Fruit fly (Drosophila melanogaster): ENCODE data around the gene sn.

sn gene

DNA sequence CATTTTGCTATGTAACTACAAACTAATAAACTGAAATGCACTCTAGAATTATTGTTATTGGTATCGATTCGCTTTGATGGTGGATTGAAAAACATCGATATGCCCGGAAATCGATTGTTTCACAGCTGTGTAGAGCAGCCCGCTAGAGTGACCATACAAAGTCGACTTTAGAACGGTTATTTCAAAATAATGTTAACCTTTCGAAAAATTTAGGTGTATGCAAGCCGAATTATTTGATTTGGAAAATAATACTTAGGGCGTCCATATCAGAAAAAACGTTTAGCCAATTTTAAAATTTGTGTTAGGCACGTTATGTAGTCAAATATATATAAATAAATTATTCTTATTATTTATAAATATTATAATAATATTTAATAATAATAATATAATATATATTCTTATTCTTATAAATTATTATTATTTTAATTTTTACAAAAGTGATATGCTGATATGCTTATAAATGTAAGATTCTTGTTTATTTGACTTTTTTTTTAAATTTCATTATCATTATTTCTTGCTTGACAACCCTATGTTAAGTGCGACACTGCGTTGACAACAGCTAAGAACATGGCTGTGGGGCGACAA is 4.5 kb downstream of the sn start, which contains the start of gene sws (continued):
- TF ChIP-seq Dll (GFP tag; IDR thresholded peaks at IDR 0.05; ENCODE audit: partially characterized antibody) (peak; percentile 69; the same call in 3 of the 4 replicates), lola (GFP tag; optimal IDR thresholded peaks at IDR 0.05) (peak in 1 of 3 experiments; percentile 21), CG10366 (GFP tag; IDR thresholded peaks at IDR 0.05) (peak; percentile 12; the same call in 1 of the 2 replicates), Camta (GFP tag; optimal IDR thresholded peaks at IDR 0.05) (no peak), p53 (GFP tag; optimal IDR thresholded peaks at IDR 0.05) (no peak), rib (GFP tag; IDR thresholded peaks at IDR 0.05) (no peak), CG6175 (GFP tag; IDR thresholded peaks at IDR 0.05) (no peak), CoRest (tag; optimal IDR thresholded peaks at IDR 0.05) (peak; percentile 67), Dref (GFP tag; IDR thresholded peaks at IDR 0.05) (peak; percentile 81), dpn (GFP tag; optimal IDR thresholded peaks at IDR 0.05) (peak in 1 of 2 experiments; percentile 30), CG17186 (GFP tag; optimal IDR thresholded peaks at IDR 0.05) (no peak), CG17912 (GFP tag; optimal IDR thresholded peaks at IDR 0.05) (no peak), BtbVII (GFP tag; optimal IDR thresholded peaks at IDR 0.05) (peak; percentile 8), ato (GFP tag; IDR thresholded peaks at IDR 0.05; ENCODE audit: partially characterized antibody) (peak; percentile 50; the same call in 1 of the 2 replicates), esg (GFP tag; conservative IDR thresholded peaks at IDR 0.05) (no peak), lbe (GFP tag; optimal IDR thresholded peaks at IDR 0.05) (peak; percentile 1), crc (GFP tag; optimal IDR thresholded peaks at IDR 0.05) (no peak), pum (GFP tag; optimal IDR thresholded peaks at IDR 0.05) (no peak), NC2β (GFP tag; optimal IDR thresholded peaks at IDR 0.05) (no peak), gem (tag; optimal IDR thresholded peaks at IDR 0.05) (peak; percentile 71), repo (GFP tag; optimal IDR thresholded peaks at IDR 0.05) (no peak), bcd (GFP tag; optimal IDR thresholded peaks at IDR 0.05) (peak; percentile 50), CG13624 (GFP tag; optimal IDR thresholded peaks at IDR 0.05) (no peak), crol (GFP tag; IDR thresholded peaks at IDR 0.05) (no peak), gce (GFP tag; IDR thresholded peaks at IDR 0.05) (no peak), Gug (GFP tag; IDR thresholded peaks at IDR 0.05) (no peak), CG11504 (tag; optimal IDR thresholded peaks at IDR 0.05) (peak; percentile 55), CG12155 (GFP tag; optimal IDR thresholded peaks at IDR 0.05) (peak; percentile 40), Nf-YC (tag; optimal IDR thresholded peaks at IDR 0.05) (peak; percentile 37), trem (tag; optimal IDR thresholded peaks at IDR 0.05) (peak; percentile 7), ap (GFP tag; IDR thresholded peaks at IDR 0.05) (no peak), CG13296 (GFP tag; optimal IDR thresholded peaks at IDR 0.05) (peak; percentile 30), Lhr (GFP tag; optimal IDR thresholded peaks at IDR 0.05) (no peak), HmgZ (tag; optimal IDR thresholded peaks at IDR 0.05) (no peak), CG14667 (GFP tag; IDR thresholded peaks at IDR 0.05) (no peak), prd (optimal IDR thresholded peaks at IDR 0.05) (no peak), prd (GFP tag; IDR thresholded peaks at IDR 0.05) (0 out of 3 replicates have a peak, but pooled peaks have one; percentile 19), CG4360 (GFP tag; IDR thresholded peaks at IDR 0.05) (no peak), Blimp-1 (GFP tag; optimal IDR thresholded peaks at IDR 0.05) (peak; percentile 43), CG9215 (GFP tag; IDR thresholded peaks at IDR 0.05) (no peak), Fer3 (tag; optimal IDR thresholded peaks at IDR 0.05) (peak; percentile 22), CG9797 (GFP tag; optimal IDR thresholded peaks at IDR 0.05) (peak; percentile 14), trh (GFP tag; optimal IDR thresholded peaks at IDR 0.05) (no peak), Med (GFP tag) (no peak), gfzf (GFP tag; optimal IDR thresholded peaks at IDR 0.05) (peak; percentile 36), Hmx (GFP tag; optimal IDR thresholded peaks at IDR 0.05) (no peak), onecut (GFP tag; IDR thresholded peaks at IDR 0.05) (no peak), Bgb (GFP tag; IDR thresholded peaks at IDR 0.05; ENCODE audit: partially characterized antibody) (peak; percentile 74), Ssrp (tag; optimal IDR thresholded peaks at IDR 0.05) (peak; percentile 37), sisA (GFP tag; IDR thresholded peaks at IDR 0.05) (no peak), CG11085 (GFP tag; IDR thresholded peaks at IDR 0.05) (no peak)

Data from whole organism, embryonic.